Fruit fly (Drosophila melanogaster) whole organism, embryonic: ENCODE data around the gene crc.

Experiments
- Antp ChIP-seq: fragments of 200-800 bp; sonication (Bioruptor generic); optimal IDR thresholded peaks from 3 replicates; lab custom pipeline; 2016; ENCODE audit warnings: missing biosample characterization, missing genetic modification characterization
- Blimp-1 ChIP-seq: fragments of 200-800 bp; sonication (Bioruptor generic); optimal IDR thresholded peaks from 3 replicates; lab custom pipeline; 2018; ENCODE audit warnings: missing biosample characterization, missing genetic modification characterization, mild to moderate bottlenecking, moderate library complexity, missing genetic modification reagents
- CG10543 ChIP-seq: fragments of 200-800 bp; sonication (Bioruptor generic); optimal IDR thresholded peaks from 3 replicates; lab custom pipeline; 2017; ENCODE audit warnings: missing biosample characterization, mild to moderate bottlenecking, missing genetic modification characterization, moderate library complexity
- CG11398 ChIP-seq: fragments of 200-800 bp; sonication (Bioruptor generic); optimal IDR thresholded peaks from 2 replicates; lab custom pipeline; 2016; ENCODE audit warnings: missing biosample characterization, missing genetic modification characterization
- CG11723 ChIP-seq: fragments of 200-800 bp; sonication (Bioruptor generic); optimal IDR thresholded peaks from 2 replicates; lab custom pipeline; 2017; ENCODE audit warnings: missing biosample characterization, mild to moderate bottlenecking, missing genetic modification characterization
- CG12769 ChIP-seq: fragments of 200-800 bp; sonication (Bioruptor generic); optimal IDR thresholded peaks from 2 replicates; lab custom pipeline; 2019; ENCODE audit warnings: missing biosample characterization, mild to moderate bottlenecking, missing genetic modification characterization, moderate library complexity
- CG13287 ChIP-seq: fragments of 200-800 bp; sonication (Bioruptor generic); IDR thresholded peaks from 2 replicates; pipeline ENCODE4 v1.3.6; 2022; ENCODE audit warnings: missing biosample characterization, missing genetic modification characterization; ENCODE audit not compliant: partially characterized antibody
- CG13894 ChIP-seq: fragments of 200-800 bp; sonication (Bioruptor generic); optimal IDR thresholded peaks from 3 replicates; lab custom pipeline; 2018; ENCODE audit warnings: missing biosample characterization, mild to moderate bottlenecking, missing genetic modification characterization, moderate library complexity
- CG14050 ChIP-seq: fragments of 200-800 bp; sonication (Bioruptor generic); IDR thresholded peaks from 3 replicates; pipeline ENCODE4 v1.3.6; 2022; ENCODE audit warnings: missing biosample characterization, missing genetic modification characterization
- CG14667 ChIP-seq: fragments of 200-800 bp; sonication (Bioruptor generic); IDR thresholded peaks from 2 replicates; pipeline ENCODE4 v1.3.6; 2022; ENCODE audit warnings: missing biosample characterization, missing genetic modification characterization
- CG14965 ChIP-seq: fragments of 200-800 bp; sonication (Bioruptor generic); optimal IDR thresholded peaks from 2 replicates; lab custom pipeline; 2016; ENCODE audit warnings: missing biosample characterization, missing genetic modification characterization, borderline replicate concordance
- CG15269 ChIP-seq: fragments of 200-800 bp; sonication (Bioruptor generic); optimal IDR thresholded peaks from 2 replicates; lab custom pipeline; 2018; ENCODE audit warnings: missing biosample characterization, mild to moderate bottlenecking, missing genetic modification characterization, moderate library complexity
- CG1602 ChIP-seq: fragments of 200-800 bp; sonication (Bioruptor generic); optimal IDR thresholded peaks from 3 replicates; lab custom pipeline; 2016; ENCODE audit warnings: missing biosample characterization, missing genetic modification characterization
- CG16863 ChIP-seq: fragments of 200-800 bp; sonication (Bioruptor generic); optimal IDR thresholded peaks from 3 replicates; lab custom pipeline; 2016; ENCODE audit warnings: missing biosample characterization, missing genetic modification characterization
- CG1832 ChIP-seq: fragments of 200-800 bp; sonication (Bioruptor generic); optimal IDR thresholded peaks from 2 replicates; lab custom pipeline; 2017; ENCODE audit warnings: missing biosample characterization, mild to moderate bottlenecking, missing genetic modification characterization, inconsistent platforms
- CG34376 ChIP-seq: fragments of 200-800 bp; sonication (Bioruptor generic); optimal IDR thresholded peaks from 2 replicates; lab custom pipeline; 2018; ENCODE audit warnings: missing biosample characterization, mild to moderate bottlenecking, missing genetic modification characterization
- CG4360 ChIP-seq: fragments of 200-800 bp; sonication (Bioruptor generic); IDR thresholded peaks from 2 replicates; pipeline ENCODE4 v1.3.6; 2022; ENCODE audit warnings: missing biosample characterization, missing genetic modification characterization
- CG7987 ChIP-seq: fragments of 200-800 bp; sonication (Bioruptor generic); optimal IDR thresholded peaks from 2 replicates; lab custom pipeline; 2018; ENCODE audit warnings: missing biosample characterization, mild to moderate bottlenecking, missing genetic modification characterization, moderate library complexity
- CG8290 ChIP-seq, 3 experiments: fragments of 200-800 bp; sonication (Bioruptor generic); optimal IDR thresholded peaks; 2 replicates each; lab custom pipeline; 2016 to 2019; ENCODE audit warnings: missing biosample characterization in 3 of 3, missing genetic modification characterization in 3 of 3, mild to moderate bottlenecking in 2 of 3, moderate library complexity in 1 of 3
- CG8359 ChIP-seq: fragments of 200-800 bp; sonication (Bioruptor generic); optimal IDR thresholded peaks from 2 replicates; lab custom pipeline; 2017; ENCODE audit warnings: missing biosample characterization, mild to moderate bottlenecking, missing genetic modification characterization, borderline replicate concordance
- CG9609 ChIP-seq: fragments of 200-800 bp; sonication (Bioruptor generic); optimal IDR thresholded peaks from 3 replicates; lab custom pipeline; 2016; ENCODE audit warnings: missing biosample characterization, missing genetic modification characterization
- Mad ChIP-seq: fragments of 200-800 bp; sonication (Bioruptor generic); optimal IDR thresholded peaks from 2 replicates; lab custom pipeline; 2016; ENCODE audit warnings: missing biosample characterization, missing genetic modification characterization
- Stat92E ChIP-seq, 3 experiments: fragments of >200 bp in 2 of 3; fragments of 200-800 bp in 1 of 3; sonication (Bioruptor generic) in 1 of 3; optimal IDR thresholded peaks; 2 replicates each; lab custom pipeline; 2017 to 2019; ENCODE audit warnings: missing biosample characterization in 3 of 3, missing genetic modification characterization in 3 of 3, mild to moderate bottlenecking in 1 of 3, moderate library complexity in 1 of 3
- Trl ChIP-seq, 3 experiments: fragments of >200 bp in 2 of 3; fragments of 200-800 bp in 1 of 3; sonication (Bioruptor generic) in 1 of 3; optimal IDR thresholded peaks; 2 replicates in 1 of 3; 3 replicates in 2 of 3; lab custom pipeline; 2016 to 2017; ENCODE audit warnings: missing biosample characterization in 1 of 3, missing genetic modification characterization in 1 of 3
- Vsx1 ChIP-seq: fragments of 200-800 bp; sonication (Bioruptor generic); optimal IDR thresholded peaks from 2 replicates; lab custom pipeline; 2017; ENCODE audit warnings: missing biosample characterization, mild to moderate bottlenecking, missing genetic modification characterization, missing genetic modification reagents
- Xbp1 ChIP-seq: fragments of 200-800 bp; sonication (Bioruptor generic); optimal IDR thresholded peaks from 3 replicates; lab custom pipeline; 2016; ENCODE audit warnings: missing biosample characterization, mild to moderate bottlenecking, missing genetic modification characterization
- Xrp1 ChIP-seq: fragments of 200-800 bp; sonication (Bioruptor generic); IDR thresholded peaks from 2 replicates; pipeline ENCODE4 v1.3.6; 2022; ENCODE audit warnings: missing biosample characterization, missing genetic modification characterization
- abd-A ChIP-seq: fragments of 200-800 bp; sonication (Bioruptor generic); optimal IDR thresholded peaks from 3 replicates; lab custom pipeline; 2019; ENCODE audit warnings: missing biosample characterization, mild to moderate bottlenecking, missing genetic modification characterization, moderate library complexity
- chinmo ChIP-seq: fragments of 200-800 bp; sonication (Bioruptor generic); IDR thresholded peaks from 4 replicates; pipeline ENCODE4 v1.3.6; 2022; ENCODE audit warnings: missing biosample characterization, missing genetic modification characterization; ENCODE audit not compliant: partially characterized antibody
- croc ChIP-seq: fragments of 200-800 bp; sonication (Bioruptor generic); conservative IDR thresholded peaks from 3 replicates; pipeline ENCODE4 v1.3.6; 2022; ENCODE audit warnings: missing biosample characterization, missing genetic modification characterization
- gro ChIP-seq: fragments of 200-800 bp; sonication (Bioruptor generic); optimal IDR thresholded peaks from 2 replicates; lab custom pipeline; 2016; ENCODE audit warnings: missing biosample characterization, missing genetic modification characterization
- kni ChIP-seq: fragments of 200-800 bp; sonication (Bioruptor generic); optimal IDR thresholded peaks from 3 replicates; lab custom pipeline; 2017; ENCODE audit warnings: mild to moderate bottlenecking, missing biosample characterization, missing genetic modification reagents, missing genetic modification characterization
- lab ChIP-seq: fragments of 200-800 bp; sonication (Bioruptor generic); optimal IDR thresholded peaks from 3 replicates; lab custom pipeline; 2017; ENCODE audit warnings: missing biosample characterization, missing genetic modification characterization, mild to moderate bottlenecking, moderate library complexity, missing genetic modification reagents
- lbe ChIP-seq: fragments of 200-800 bp; sonication (Bioruptor generic); optimal IDR thresholded peaks from 2 replicates; lab custom pipeline; 2016; ENCODE audit warnings: missing biosample characterization, mild to moderate bottlenecking, missing genetic modification characterization
- nom ChIP-seq: fragments of 200-800 bp; sonication (Bioruptor generic); optimal IDR thresholded peaks from 2 replicates; lab custom pipeline; 2017; ENCODE audit warnings: missing biosample characterization, missing genetic modification characterization, mild to moderate bottlenecking, moderate library complexity, missing genetic modification reagents
- oc ChIP-seq: fragments of 200-800 bp; sonication (Bioruptor generic); optimal IDR thresholded peaks from 2 replicates; lab custom pipeline; 2018; ENCODE audit warnings: missing biosample characterization, mild to moderate bottlenecking, missing genetic modification characterization, moderate library complexity
- sd ChIP-seq: fragments of 200-800 bp; sonication (Bioruptor generic); optimal IDR thresholded peaks from 3 replicates; lab custom pipeline; 2018; ENCODE audit warnings: missing biosample characterization, mild to moderate bottlenecking, missing genetic modification characterization, moderate library complexity
- sens ChIP-seq: fragments of 200-800 bp; sonication (Bioruptor generic); peaks from one replicate; lab custom pipeline; 2016; ENCODE audit warnings: missing biosample characterization, missing genetic modification characterization
- sim ChIP-seq: fragments of 200-800 bp; sonication (Bioruptor generic); IDR thresholded peaks from 2 replicates; pipeline ENCODE4 v1.3.6; 2022; ENCODE audit warnings: missing biosample characterization, missing genetic modification characterization
- sug ChIP-seq: fragments of 200-800 bp; optimal IDR thresholded peaks from 2 replicates; lab custom pipeline; 2019; ENCODE audit warnings: missing biosample characterization, mild to moderate bottlenecking, missing genetic modification characterization, moderate library complexity

crc gene

DNA sequence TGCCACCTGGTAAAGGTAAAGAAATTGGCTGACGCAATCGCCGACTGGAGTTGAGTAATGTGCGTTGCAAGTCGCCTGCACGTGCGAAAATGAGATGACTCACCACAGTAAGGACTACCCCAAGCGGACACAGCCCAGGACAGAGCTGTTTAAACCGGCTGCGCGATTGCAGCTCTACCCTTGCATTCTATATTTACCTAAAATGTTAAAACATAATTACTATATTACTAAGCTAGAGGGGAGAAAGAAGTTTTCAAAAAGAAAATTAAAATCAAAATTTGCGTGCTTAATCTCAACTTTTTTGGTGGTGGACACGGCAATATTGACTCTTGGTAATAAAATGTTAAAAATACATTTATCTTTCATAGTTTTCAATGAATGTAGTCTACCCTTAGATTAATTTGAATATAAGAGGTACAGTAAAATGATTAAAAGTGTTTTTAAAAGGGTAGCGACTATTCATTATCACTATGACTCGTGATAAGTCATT lies 579 bp downstream of the crc start (continued):
- TF ChIP-seq CG4360 (GFP tag; lab: Robert Waterston, UW) (no peak), Xbp1 (GFP tag; lab: Kevin White, UChicago) (no peak), CG11723 (no peak), CG14667 (no peak), CG1832 (GFP tag; lab: Kevin White, UChicago) (no peak), sens (GFP tag; lab: Kevin White, UChicago) (peak; percentile 81), CG14965 (no peak), Stat92E (GFP tag; optimal IDR thresholded peaks at IDR 0.05; lab: Kevin White, UChicago) (no peak), Xrp1 (GFP tag; lab: Robert Waterston, UW) (0 out of 2 replicates have a peak, but pooled peaks have one; percentile 3), CG9609 (GFP tag; lab: Kevin White, UChicago) (no peak), CG14050 (GFP tag; lab: Robert Waterston, UW) (no peak), lab (GFP tag; lab: Kevin White, UChicago) (peak; percentile 12), CG16863 (GFP tag; lab: Kevin White, UChicago) (no peak), nom (GFP tag; lab: Kevin White, UChicago) (no peak), CG11398 (GFP tag; lab: Kevin White, UChicago) (no peak)

DNA sequence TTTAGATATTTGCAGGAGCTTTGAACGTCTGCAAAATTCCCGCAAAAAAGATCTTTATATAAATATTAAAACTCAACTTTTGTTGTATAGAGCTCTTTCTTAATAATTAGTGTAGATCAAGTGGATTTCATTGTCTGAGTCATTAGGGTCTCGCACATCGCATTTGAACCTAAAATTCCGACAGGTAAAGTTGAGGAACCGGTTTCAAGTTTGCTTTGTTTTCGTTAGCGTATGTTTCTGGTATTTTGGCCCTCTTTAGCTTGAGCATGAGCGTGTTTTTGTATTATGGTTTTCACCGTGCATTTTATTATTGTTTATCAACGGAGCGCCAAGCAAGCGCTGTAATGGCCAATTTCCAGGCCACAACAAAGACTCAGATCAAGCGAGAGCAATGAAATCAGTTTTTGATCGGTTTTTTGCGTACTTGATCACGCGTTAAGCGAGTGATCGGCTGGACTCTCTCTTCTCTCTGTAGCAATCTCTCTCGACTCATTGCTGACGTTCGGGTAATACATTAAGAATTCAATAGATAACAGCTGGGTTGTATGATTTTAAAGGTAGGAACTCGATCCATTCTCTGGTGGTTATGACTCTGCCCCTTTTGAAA lies 2.3 kb downstream of the crc start:
- TF ChIP-seq chinmo (GFP tag; lab: Robert Waterston, UW) (peak; percentile 97), CG34376 (GFP tag; lab: Kevin White, UChicago) (peak; percentile 65), CG13894 (tag; lab: Kevin White, UChicago) (peak; percentile 57), croc (GFP tag; lab: Robert Waterston, UW) (no peak), CG8359 (GFP tag; lab: Kevin White, UChicago) (no peak), CG10543 (GFP tag; lab: Kevin White, UChicago) (peak; percentile 58), Antp (GFP tag; lab: Kevin White, UChicago) (no peak), CG8290 (GFP tag; optimal IDR thresholded peaks at IDR 0.05; lab: Kevin White, UChicago) (no peak), CG8290 (tag; optimal IDR thresholded peaks at IDR 0.05; lab: Kevin White, UChicago) (peak in 1 of 2 experiments; percentile 14), CG13287 (GFP tag; lab: Robert Waterston, UW) (peak; percentile 29; the same call in 1 of the 2 replicates), nom (GFP tag; lab: Kevin White, UChicago) (peak; percentile 1), sug (tag; lab: Kevin White, UChicago) (peak; percentile 8), Mad (GFP tag; lab: Kevin White, UChicago) (no peak), Trl (optimal IDR thresholded peaks at IDR 0.05; lab: Kevin White, UChicago) (peak; percentile 35 to 76), Trl (GFP tag; optimal IDR thresholded peaks at IDR 0.05; lab: Kevin White, UChicago) (no peak), CG12769 (tag; lab: Kevin White, UChicago) (peak; percentile 30), Vsx1 (GFP tag; lab: Kevin White, UChicago) (peak; percentile 35), kni (GFP tag; lab: Kevin White, UChicago) (peak; percentile 77), CG15269 (peak; percentile 31), abd-A (peak; percentile 92), gro (peak; percentile 6), oc (tag; lab: Kevin White, UChicago) (peak; percentile 25), Blimp-1 (GFP tag; lab: Kevin White, UChicago) (no peak), lbe (peak; percentile 21), CG7987 (GFP tag; lab: Kevin White, UChicago) (peak; percentile 98), sim (no peak), CG1602 (GFP tag; lab: Kevin White, UChicago) (no peak), sd (tag; lab: Kevin White, UChicago) (peak; percentile 96)
- TF ChIP-seq, all 482 proteins: peak for 19
